Worm (Caenorhabditis elegans) whole organism, L2 larva: ENCODE results near the gene ZK930.2.

ENCODE experiments used
- F13H6.1 ChIP-seq: sonication (generic microtip); optimal IDR thresholded peaks from 2 replicates; lab custom pipeline; 2016; ENCODE audit warnings: missing genetic modification characterization, missing compliant biosample characterization
- ZK546.5 ChIP-seq: sonication (generic microtip); optimal IDR thresholded peaks from 2 replicates; lab custom pipeline; 2017; ENCODE audit warnings: missing biosample characterization, missing genetic modification characterization
- aly-2 ChIP-seq: fragments of 150-350 bp; optimal IDR thresholded peaks from 2 replicates; lab custom pipeline; 2014; ENCODE audit warnings: missing biosample characterization, missing genetic modification characterization
- ama-1 ChIP-seq: fragments of 150-350 bp; optimal IDR thresholded peaks from 2 replicates; lab custom pipeline; 2018; ENCODE audit warnings: inconsistent platforms
- ceh-16 ChIP-seq: fragments of 150-350 bp; optimal IDR thresholded peaks from 2 replicates; lab custom pipeline; 2014; ENCODE audit warnings: missing biosample characterization, missing genetic modification characterization
- ceh-82 ChIP-seq: fragments of 150-350 bp; optimal IDR thresholded peaks from 2 replicates; lab custom pipeline; 2014; ENCODE audit warnings: missing biosample characterization, missing genetic modification characterization
- crh-2 ChIP-seq: sonication (generic microtip); optimal IDR thresholded peaks from 2 replicates; lab custom pipeline; 2017; ENCODE audit warnings: missing biosample characterization, missing genetic modification characterization
- dmd-4 ChIP-seq: sonication (generic microtip); optimal IDR thresholded peaks from 2 replicates; lab custom pipeline; 2017; ENCODE audit warnings: missing biosample characterization, missing genetic modification characterization
- egl-27 ChIP-seq: sonication (generic microtip); optimal IDR thresholded peaks from 3 replicates; lab custom pipeline; 2017; ENCODE audit warnings: missing biosample characterization, missing genetic modification reagents, missing genetic modification characterization
- elt-1 ChIP-seq: fragments of 150-350 bp; optimal IDR thresholded peaks from 2 replicates; lab custom pipeline; 2014; ENCODE audit warnings: missing biosample characterization, missing genetic modification characterization
- fos-1 ChIP-seq: fragments of 150-350 bp; optimal IDR thresholded peaks from 2 replicates; lab custom pipeline; 2014; ENCODE audit warnings: missing biosample characterization, missing genetic modification characterization
- gmeb-1 ChIP-seq: fragments of 150-350 bp; optimal IDR thresholded peaks from 2 replicates; lab custom pipeline; 2014; ENCODE audit warnings: missing biosample characterization, missing genetic modification characterization
- lin-11 ChIP-seq: fragments of 150-350 bp; sonication (generic microtip); optimal IDR thresholded peaks from 2 replicates; lab custom pipeline; 2014; ENCODE audit warnings: missing biosample characterization, missing genetic modification characterization, inconsistent platforms, mixed read lengths
- lin-13 ChIP-seq: fragments of 150-350 bp; optimal IDR thresholded peaks from 2 replicates; lab custom pipeline; 2014; ENCODE audit warnings: missing biosample characterization, missing genetic modification reagents, missing genetic modification characterization
- lsy-2 ChIP-seq, 2 experiments: fragments of 150-350 bp in 1 of 2; sonication (generic microtip) in 1 of 2; optimal IDR thresholded peaks; 2 replicates each; lab custom pipeline; 2014 to 2017; ENCODE audit warnings: missing biosample characterization in 2 of 2, missing genetic modification characterization in 2 of 2
- mab-5 ChIP-seq: fragments of 150-350 bp; optimal IDR thresholded peaks from 2 replicates; lab custom pipeline; 2014; ENCODE audit warnings: missing biosample characterization, missing genetic modification characterization
- mdl-1 ChIP-seq, 2 experiments: fragments of 150-350 bp in 1 of 2; sonication (generic microtip) in 1 of 2; optimal IDR thresholded peaks; 2 replicates each; lab custom pipeline; 2017; ENCODE audit warnings: missing biosample characterization in 2 of 2, missing genetic modification characterization in 2 of 2
- nhr-10 ChIP-seq: sonication (generic microtip); optimal IDR thresholded peaks from 2 replicates; lab custom pipeline; 2017; ENCODE audit warnings: missing biosample characterization, missing genetic modification characterization
- nhr-21 ChIP-seq: fragments of 150-350 bp; optimal IDR thresholded peaks from 2 replicates; lab custom pipeline; 2014; ENCODE audit warnings: missing biosample characterization, missing genetic modification characterization
- nhr-25 ChIP-seq: fragments of 150-350 bp; sonication (generic microtip); optimal IDR thresholded peaks from 3 replicates; lab custom pipeline; 2014; ENCODE audit warnings: missing biosample characterization, missing genetic modification characterization
- nhr-6 ChIP-seq: fragments of 150-350 bp; optimal IDR thresholded peaks from 2 replicates; lab custom pipeline; 2014; ENCODE audit warnings: missing biosample characterization, missing genetic modification characterization
- sem-4 ChIP-seq: fragments of 150-350 bp; optimal IDR thresholded peaks from 2 replicates; lab custom pipeline; 2014; ENCODE audit warnings: missing biosample characterization, missing genetic modification reagents, missing genetic modification characterization
- skn-1 ChIP-seq: sonication (generic microtip); optimal IDR thresholded peaks from 2 replicates; lab custom pipeline; 2017; ENCODE audit warnings: missing biosample characterization, missing genetic modification characterization
- sma-9 ChIP-seq, 2 experiments: fragments of 150-350 bp in 1 of 2; sonication (generic microtip) in 1 of 2; optimal IDR thresholded peaks; 2 replicates each; lab custom pipeline; 2014 to 2016; ENCODE audit warnings: missing genetic modification characterization in 2 of 2, mild to moderate bottlenecking in 1 of 2, missing biosample characterization in 1 of 2, missing compliant biosample characterization in 1 of 2, missing genetic modification reagents in 1 of 2, moderate library complexity in 1 of 2
- snpc-4 ChIP-seq: fragments of 150-350 bp; optimal IDR thresholded peaks from 2 replicates; lab custom pipeline; 2014; ENCODE audit warnings: missing biosample characterization, missing genetic modification characterization
- unc-39 ChIP-seq: fragments of 150-350 bp; optimal IDR thresholded peaks from 2 replicates; lab custom pipeline; 2014; ENCODE audit warnings: missing biosample characterization, missing genetic modification characterization
- unc-55 ChIP-seq: fragments of 150-350 bp; sonication (generic microtip); optimal IDR thresholded peaks from 3 replicates; lab custom pipeline; 2014; ENCODE audit warnings: missing biosample characterization, missing genetic modification reagents, missing genetic modification characterization
- unc-62 ChIP-seq: fragments of 150-350 bp; optimal IDR thresholded peaks from 2 replicates; lab custom pipeline; 2014; ENCODE audit warnings: missing biosample characterization, missing genetic modification reagents, missing genetic modification characterization
- zag-1 ChIP-seq: fragments of 150-350 bp; optimal IDR thresholded peaks from 2 replicates; lab custom pipeline; 2014; ENCODE audit warnings: missing biosample characterization, missing genetic modification characterization
- ztf-1 ChIP-seq: fragments of 200-800 bp; sonication (Bioruptor generic); conservative IDR thresholded peaks from 2 replicates; pipeline ENCODE4 v1.3.6; 2022; ENCODE audit warnings: missing genetic modification characterization, missing compliant biosample characterization
- ztf-11 ChIP-seq: sonication (generic microtip); optimal IDR thresholded peaks from 2 replicates; lab custom pipeline; 2017; ENCODE audit warnings: missing biosample characterization, missing genetic modification characterization

Gene ZK930.2

DNA sequence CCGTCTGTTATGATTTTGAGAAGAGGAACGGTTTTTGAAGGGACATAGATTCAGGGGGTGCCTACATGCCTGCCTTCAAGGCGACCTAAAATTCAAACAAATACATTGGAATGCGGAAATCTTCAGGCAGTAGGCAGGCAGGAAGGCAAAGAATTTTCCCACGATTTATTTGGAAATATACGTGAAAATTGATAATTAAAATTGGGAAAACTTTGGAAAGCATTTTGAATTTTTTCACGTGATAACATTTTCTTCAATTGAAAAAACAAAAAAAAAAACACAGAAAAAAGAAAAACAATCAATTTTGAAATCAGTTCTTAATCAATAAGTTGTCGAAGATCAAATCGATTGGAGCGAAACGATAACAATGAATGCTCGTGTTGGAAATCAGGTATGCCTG, 13.0 kb upstream of the ZK930.2 start, which contains the start of gene ZK930.4:
ZK930.4 (plus strand) TSS at position 301 of the 400 bp plus-strand sequence.
- TF ChIP-seq egl-27 = no peak
- no peak for TF ChIP-seq unc-39 (tag; lab: Kevin White, UChicago)
- no peak for TF ChIP-seq ceh-82 (tag; lab: Kevin White, UChicago)
- no peak for TF ChIP-seq lsy-2 (tag; optimal IDR thresholded peaks at IDR 0.05; lab: Kevin White, UChicago)
- no peak for TF ChIP-seq ztf-11 (tag; lab: Kevin White, UChicago)
- no peak for TF ChIP-seq zag-1 (tag; lab: Kevin White, UChicago)
- TF ChIP-seq F13H6.1 (tag; lab: Kevin White, UChicago) = no peak

DNA sequence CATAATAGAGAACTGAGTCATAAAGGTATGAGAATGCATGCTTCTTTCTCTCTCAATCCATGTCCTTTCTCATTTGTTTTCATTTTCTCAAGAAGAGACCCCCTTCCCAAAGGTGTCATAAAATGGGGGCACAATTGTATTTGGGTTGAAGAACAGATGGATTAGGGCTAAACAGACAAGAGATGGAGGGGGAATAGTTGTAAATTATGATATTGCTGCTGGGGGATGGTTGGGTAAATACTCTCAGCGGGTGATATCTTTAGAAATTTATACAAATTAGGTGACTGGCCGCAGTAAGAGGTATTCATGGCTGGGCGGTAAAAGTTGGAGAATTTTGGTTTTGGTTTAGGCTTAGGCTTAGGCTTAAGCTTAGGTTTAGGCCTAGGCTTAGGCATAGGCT, 11.8 kb upstream of the ZK930.2 start:
- TF ChIP-seq crh-2 (tag; lab: Kevin White, UChicago) (no peak), fos-1 (tag; lab: Kevin White, UChicago) (no peak), F13H6.1 (tag; lab: Kevin White, UChicago) (no peak), ztf-1 (GFP tag; lab: Robert Waterston, UW) (no peak), nhr-6 (tag; lab: Kevin White, UChicago) (no peak), sem-4 (tag; lab: Kevin White, UChicago) (no peak), dmd-4 (no peak), mab-5 (no peak), skn-1 (tag; lab: Kevin White, UChicago) (no peak), unc-62 (GFP tag; lab: Kevin White, UChicago) (no peak), gmeb-1 (tag; lab: Kevin White, UChicago) (no peak), nhr-10 (tag; lab: Kevin White, UChicago) (no peak), lsy-2 (tag; optimal IDR thresholded peaks at IDR 0.05; lab: Kevin White, UChicago) (no peak), lin-13 (GFP tag; lab: Kevin White, UChicago) (no peak), ceh-16 (tag; lab: Kevin White, UChicago) (no peak), ceh-82 (tag; lab: Kevin White, UChicago) (no peak)
- TF ChIP-seq, all 48 proteins: peak for 0

- TF ChIP-seq nhr-10 (tag; lab: Kevin White, UChicago) (no peak), mab-5 (peak; percentile 26)
Measured at ce11 chrII:11902203-11902602, 9.0 kb upstream of the ZK930.2 start.

DNA sequence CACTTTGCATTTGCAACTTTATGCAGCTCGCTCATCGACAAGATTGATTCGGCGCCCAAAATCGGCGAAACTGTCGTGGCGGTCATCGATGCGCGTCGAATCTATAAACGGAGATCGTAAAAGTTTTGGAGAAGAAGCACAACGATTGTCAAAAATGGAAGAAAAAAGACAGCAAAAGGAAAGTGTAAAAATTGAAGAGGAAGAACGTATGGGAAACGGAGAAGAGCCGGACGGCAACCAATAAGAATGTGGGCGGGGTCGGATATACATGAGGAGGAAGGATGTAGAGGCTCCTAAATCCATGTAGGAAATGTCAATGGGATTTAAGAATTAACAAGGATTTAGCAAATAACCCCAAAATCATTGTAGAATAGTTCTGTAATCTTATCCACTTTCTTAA, 7.9 kb upstream of the ZK930.2 start, which contains the start of gene vab-23:
vab-23 (minus strand) TSS at position 101 of the 400 bp plus-strand sequence.
- TF ChIP-seq nhr-21 (tag; lab: Kevin White, UChicago) (no peak), ama-1 (lab: Kevin White, UChicago) (no peak), aly-2 (no peak), ZK546.5 (tag; lab: Kevin White, UChicago) (no peak), snpc-4 (tag; lab: Kevin White, UChicago) (no peak), fos-1 (tag; lab: Kevin White, UChicago) (no peak), mdl-1 (tag; optimal IDR thresholded peaks at IDR 0.05; lab: Kevin White, UChicago) (no peak), lsy-2 (tag; optimal IDR thresholded peaks at IDR 0.05; lab: Kevin White, UChicago) (no peak), unc-55 (GFP tag; lab: Kevin White, UChicago) (no peak), zag-1 (tag; lab: Kevin White, UChicago) (no peak)

DNA sequence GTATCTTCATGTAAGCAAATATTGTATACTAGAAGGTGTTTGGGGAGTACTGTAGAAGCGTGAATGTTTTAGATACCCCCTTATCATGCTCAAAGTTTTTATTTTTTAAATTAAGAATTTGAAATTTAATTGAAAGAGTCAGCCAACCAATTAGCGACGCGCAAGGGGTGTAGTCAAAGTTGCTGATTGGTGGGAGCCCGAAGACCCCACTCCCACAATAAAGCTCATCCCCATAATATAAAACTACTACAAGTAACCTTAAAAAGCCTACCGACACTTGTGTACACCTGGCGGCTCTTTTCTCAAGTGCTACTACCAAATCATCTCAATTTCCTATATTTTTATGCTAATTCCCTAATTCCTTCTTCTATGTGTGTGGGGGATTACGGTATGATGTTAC, 6.5 kb upstream of the ZK930.2 start:
- TF ChIP-seq ZK546.5 (tag; lab: Kevin White, UChicago) (no peak), unc-39 (tag; lab: Kevin White, UChicago) (no peak), zag-1 (tag; lab: Kevin White, UChicago) (no peak), sem-4 (tag; lab: Kevin White, UChicago) (no peak), ztf-11 (tag; lab: Kevin White, UChicago) (no peak), nhr-6 (tag; lab: Kevin White, UChicago) (no peak), ceh-82 (tag; lab: Kevin White, UChicago) (no peak), lin-11 (tag; lab: Kevin White, UChicago) (no peak)

DNA sequence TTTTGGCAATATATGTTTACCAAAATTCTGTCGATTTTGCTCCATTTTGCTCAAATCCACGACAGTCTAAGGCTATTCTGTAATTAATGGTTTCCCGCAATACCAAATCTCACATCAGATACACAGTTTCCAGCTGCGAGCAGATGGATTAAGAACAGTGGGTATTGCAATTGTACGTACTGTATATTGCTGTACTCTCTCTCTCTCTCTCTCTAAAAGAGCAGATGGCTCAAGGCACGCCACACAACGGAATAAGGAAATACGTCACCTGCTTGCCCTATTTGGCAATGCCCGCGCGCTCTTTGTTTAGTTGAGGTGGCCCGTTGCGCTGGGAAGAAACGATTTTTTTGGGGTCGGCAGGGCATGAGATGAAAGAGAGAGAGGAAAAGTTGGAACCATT, 2.6 kb downstream of the ZK930.2 start:
- TF ChIP-seq ZK546.5 (tag; lab: Kevin White, UChicago) = no peak
- no peak for TF ChIP-seq sem-4 (tag; lab: Kevin White, UChicago)
- no peak for TF ChIP-seq mdl-1 (tag; optimal IDR thresholded peaks at IDR 0.05; lab: Kevin White, UChicago)
- no peak for TF ChIP-seq egl-27
- no peak for TF ChIP-seq ama-1 (lab: Kevin White, UChicago)
- TF ChIP-seq unc-55 (GFP tag; lab: Kevin White, UChicago) = no peak
- TF ChIP-seq F13H6.1 (tag; lab: Kevin White, UChicago) = no peak
- no peak for TF ChIP-seq zag-1 (tag; lab: Kevin White, UChicago)
- TF ChIP-seq elt-1 (tag; lab: Kevin White, UChicago) = no peak
- no peak for TF ChIP-seq sma-9 (GFP tag; optimal IDR thresholded peaks at IDR 0.05; lab: Kevin White, UChicago)
- TF ChIP-seq sma-9 (tag; optimal IDR thresholded peaks at IDR 0.05; lab: Kevin White, UChicago) = no peak
- TF ChIP-seq nhr-10 (tag; lab: Kevin White, UChicago) = no peak
- no peak for TF ChIP-seq crh-2 (tag; lab: Kevin White, UChicago)
- no peak for TF ChIP-seq fos-1 (tag; lab: Kevin White, UChicago)
- no peak for TF ChIP-seq gmeb-1 (tag; lab: Kevin White, UChicago)
- no peak for TF ChIP-seq nhr-25
- TF ChIP-seq nhr-6 (tag; lab: Kevin White, UChicago) = no peak
- TF ChIP-seq snpc-4 (tag; lab: Kevin White, UChicago) = no peak
